Fruit fly (Drosophila melanogaster) whole organism, embryonic: ENCODE results near the gene Jon66Cii.

Experiments
- CG10431 ChIP-seq: fragments of 200-800 bp; sonication (Bioruptor generic); optimal IDR thresholded peaks from 3 replicates; lab custom pipeline; 2018; ENCODE audit warnings: missing biosample characterization, mild to moderate bottlenecking, missing genetic modification characterization
- CG10959 ChIP-seq: fragments of 200-800 bp; sonication (Bioruptor generic); IDR thresholded peaks from 2 replicates; pipeline ENCODE4 v1.3.6; 2022; ENCODE audit warnings: missing biosample characterization, missing genetic modification characterization
- CG11504 ChIP-seq: fragments of 200-800 bp; sonication (Bioruptor generic); optimal IDR thresholded peaks from 3 replicates; lab custom pipeline; 2019; ENCODE audit warnings: missing biosample characterization, mild to moderate bottlenecking, missing genetic modification characterization, moderate library complexity
- CG12219 ChIP-seq: fragments of 200-800 bp; sonication (Bioruptor generic); optimal IDR thresholded peaks from 3 replicates; lab custom pipeline; 2018; ENCODE audit warnings: missing biosample characterization, mild to moderate bottlenecking, missing genetic modification characterization
- CG12659 ChIP-seq: fragments of 200-800 bp; sonication (Bioruptor generic); optimal IDR thresholded peaks from 3 replicates; lab custom pipeline; 2017; ENCODE audit warnings: mild to moderate bottlenecking, missing biosample characterization, missing genetic modification reagents, missing genetic modification characterization
- CG18011 ChIP-seq: fragments of 200-800 bp; sonication (Bioruptor generic); optimal IDR thresholded peaks from 2 replicates; lab custom pipeline; 2017; ENCODE audit warnings: missing biosample characterization, missing genetic modification characterization, mild to moderate bottlenecking, moderate library complexity, missing genotype
- CG18764 ChIP-seq: fragments of 200-800 bp; sonication (Bioruptor generic); optimal IDR thresholded peaks from 3 replicates; lab custom pipeline; 2016; ENCODE audit warnings: missing biosample characterization, missing genetic modification characterization
- CG2712 ChIP-seq: fragments of 200-800 bp; optimal IDR thresholded peaks from 3 replicates; lab custom pipeline; 2019; ENCODE audit warnings: missing biosample characterization, mild to moderate bottlenecking, missing genetic modification characterization, moderate library complexity
- CG3838 ChIP-seq: fragments of 200-800 bp; sonication (Bioruptor generic); optimal IDR thresholded peaks from 3 replicates; lab custom pipeline; 2016; ENCODE audit warnings: missing biosample characterization, missing genetic modification characterization
- CG3995 ChIP-seq: fragments of 200-800 bp; sonication (Bioruptor generic); optimal IDR thresholded peaks from 3 replicates; lab custom pipeline; 2016; ENCODE audit warnings: missing biosample characterization, missing genetic modification characterization
- CG7271 ChIP-seq: fragments of 200-800 bp; sonication (Bioruptor generic); optimal IDR thresholded peaks from 2 replicates; lab custom pipeline; 2018; ENCODE audit warnings: missing biosample characterization, mild to moderate bottlenecking, missing genetic modification characterization, moderate library complexity
- CTCF ChIP-seq: fragments of 200-800 bp; sonication (Bioruptor generic); optimal IDR thresholded peaks from 2 replicates; lab custom pipeline; 2017; ENCODE audit warnings: missing biosample characterization, mild to moderate bottlenecking, missing genetic modification characterization, moderate library complexity
- CkIIα-i1 ChIP-seq: fragments of 200-800 bp; sonication (Bioruptor generic); IDR thresholded peaks from 2 replicates; pipeline ENCODE4 v1.3.6; 2022; ENCODE audit warnings: missing biosample characterization, missing genetic modification characterization
- D ChIP-seq, 2 experiments: fragments of 200-800 bp in 1 of 2; fragments of >200 bp in 1 of 2; sonication (Bioruptor generic) in 1 of 2; optimal IDR thresholded peaks; 2 replicates in 1 of 2; 3 replicates in 1 of 2; lab custom pipeline; 2017; ENCODE audit warnings: mild to moderate bottlenecking in 1 of 2, missing biosample characterization in 1 of 2, missing genetic modification characterization in 1 of 2, missing genetic modification reagents in 1 of 2
- Drgx ChIP-seq: fragments of 200-800 bp; sonication (Bioruptor generic); IDR thresholded peaks from 2 replicates; pipeline ENCODE4 v1.3.6; 2022; ENCODE audit warnings: missing biosample characterization, missing genetic modification characterization
- Ets65A ChIP-seq: fragments of 200-800 bp; sonication (Bioruptor generic); peaks from one replicate; lab custom pipeline; 2016; ENCODE audit warnings: missing biosample characterization, missing genetic modification characterization
- Max ChIP-seq: fragments of 200-800 bp; sonication (Bioruptor generic); optimal IDR thresholded peaks from 2 replicates; lab custom pipeline; 2016; ENCODE audit warnings: missing biosample characterization, mild to moderate bottlenecking, missing genetic modification characterization
- Med ChIP-seq: fragments of 200-800 bp; sonication (Bioruptor generic); peaks from one replicate; lab custom pipeline; 2016; ENCODE audit warnings: missing biosample characterization, missing genetic modification characterization, mild to moderate bottlenecking, inconsistent platforms, moderate library complexity
- Nf-YC ChIP-seq: fragments of 200-800 bp; optimal IDR thresholded peaks from 3 replicates; lab custom pipeline; 2019; ENCODE audit warnings: missing biosample characterization, mild to moderate bottlenecking, missing genetic modification characterization, moderate library complexity
- PHDP ChIP-seq: fragments of 200-800 bp; sonication (Bioruptor generic); optimal IDR thresholded peaks from 3 replicates; lab custom pipeline; 2018; ENCODE audit warnings: missing biosample characterization, mild to moderate bottlenecking, missing genetic modification characterization, moderate library complexity
- Pdp1 ChIP-seq, 2 experiments: fragments of 200-800 bp; sonication (Bioruptor generic); optimal IDR thresholded peaks; 3 replicates each; lab custom pipeline; 2016; ENCODE audit warnings: missing biosample characterization in 2 of 2, missing genetic modification characterization in 2 of 2, mild to moderate bottlenecking in 1 of 2, moderate library complexity in 1 of 2
- Scr ChIP-seq: fragments of 200-800 bp; sonication (Bioruptor generic); IDR thresholded peaks from 2 replicates; pipeline ENCODE4 v1.3.6; 2022; ENCODE audit warnings: missing biosample characterization, missing genetic modification characterization; ENCODE audit not compliant: partially characterized antibody
- TFAM ChIP-seq: fragments of 200-800 bp; sonication (Bioruptor generic); optimal IDR thresholded peaks from 2 replicates; lab custom pipeline; 2017; ENCODE audit warnings: missing biosample characterization, missing genetic modification characterization, inconsistent platforms
- Taf1 ChIP-seq: fragments of 200-800 bp; sonication (Bioruptor generic); IDR thresholded peaks from 2 replicates; pipeline ENCODE4 v1.3.6; 2022; ENCODE audit warnings: missing biosample characterization, missing genetic modification characterization
- Tbp ChIP-seq: fragments of >200 bp; optimal IDR thresholded peaks from 2 replicates; lab custom pipeline; 2018; ENCODE audit warnings: missing biosample characterization, missing genetic modification characterization
- abd-A ChIP-seq: fragments of 200-800 bp; sonication (Bioruptor generic); optimal IDR thresholded peaks from 3 replicates; lab custom pipeline; 2019; ENCODE audit warnings: missing biosample characterization, mild to moderate bottlenecking, missing genetic modification characterization, moderate library complexity
- ase ChIP-seq: fragments of 200-800 bp; sonication (Bioruptor generic); IDR thresholded peaks from 3 replicates; pipeline ENCODE4 v1.3.6; 2022; ENCODE audit warnings: missing biosample characterization, missing genetic modification characterization
- bigmax ChIP-seq: fragments of 200-800 bp; sonication (Bioruptor generic); optimal IDR thresholded peaks from 2 replicates; lab custom pipeline; 2018; ENCODE audit warnings: missing biosample characterization, mild to moderate bottlenecking, missing genetic modification characterization
- bsh ChIP-seq, 2 experiments: fragments of 200-800 bp; sonication (Bioruptor generic); optimal IDR thresholded peaks; 2 replicates each; lab custom pipeline; 2017 to 2018; ENCODE audit warnings: mild to moderate bottlenecking in 2 of 2, missing biosample characterization in 2 of 2, missing genetic modification characterization in 2 of 2, moderate library complexity in 1 of 2
- caup ChIP-seq: fragments of 200-800 bp; sonication (Bioruptor generic); optimal IDR thresholded peaks from 3 replicates; lab custom pipeline; 2017; ENCODE audit warnings: missing biosample characterization, mild to moderate bottlenecking, missing genetic modification characterization, moderate library complexity; ENCODE audit not compliant: severe bottlenecking
- cg ChIP-seq: fragments of 200-800 bp; sonication (Bioruptor generic); optimal IDR thresholded peaks from 3 replicates; lab custom pipeline; 2019; ENCODE audit warnings: missing biosample characterization, mild to moderate bottlenecking, missing genetic modification characterization, moderate library complexity
- chif ChIP-seq, 2 experiments: fragments of 200-800 bp; sonication (Bioruptor generic); optimal IDR thresholded peaks; 3 replicates each; lab custom pipeline; 2016; ENCODE audit warnings: missing biosample characterization in 2 of 2, missing genetic modification characterization in 2 of 2
- crp ChIP-seq, 2 experiments: fragments of 200-800 bp; sonication (Bioruptor generic); optimal IDR thresholded peaks; 2 replicates in 1 of 2; 3 replicates in 1 of 2; lab custom pipeline; 2017; ENCODE audit warnings: missing biosample characterization in 2 of 2, missing genetic modification characterization in 2 of 2, mild to moderate bottlenecking in 1 of 2, moderate library complexity in 1 of 2
- dati ChIP-seq: fragments of 200-800 bp; sonication (Bioruptor generic); IDR thresholded peaks from 2 replicates; pipeline ENCODE4 v1.3.6; 2022; ENCODE audit warnings: missing biosample characterization, missing genetic modification characterization
- dpn ChIP-seq, 2 experiments: fragments of 200-800 bp; sonication (Bioruptor generic); optimal IDR thresholded peaks; 3 replicates each; lab custom pipeline; 2016; ENCODE audit warnings: missing biosample characterization in 2 of 2, missing genetic modification characterization in 2 of 2
- fd3F ChIP-seq: fragments of 200-800 bp; sonication (Bioruptor generic); optimal IDR thresholded peaks from 2 replicates; lab custom pipeline; 2018; ENCODE audit warnings: missing biosample characterization, mild to moderate bottlenecking, missing genetic modification characterization, moderate library complexity
- ftz-f1 ChIP-seq: fragments of 200-800 bp; sonication (Bioruptor generic); optimal IDR thresholded peaks from 2 replicates; lab custom pipeline; 2016; ENCODE audit warnings: missing biosample characterization, missing genetic modification characterization
- insv ChIP-seq, 2 experiments: fragments of 200-800 bp; sonication (Bioruptor generic); optimal IDR thresholded peaks; 3 replicates each; lab custom pipeline; 2016 to 2018; ENCODE audit warnings: missing biosample characterization in 2 of 2, missing genetic modification characterization in 2 of 2
- inv ChIP-seq: fragments of 200-800 bp; sonication (Bioruptor generic); IDR thresholded peaks from 2 replicates; pipeline ENCODE4 v1.3.6; 2022; ENCODE audit warnings: missing biosample characterization, missing genetic modification characterization; ENCODE audit not compliant: partially characterized antibody
- maf-S ChIP-seq: fragments of 200-800 bp; sonication (Bioruptor generic); optimal IDR thresholded peaks from 2 replicates; lab custom pipeline; 2016; ENCODE audit warnings: missing biosample characterization, missing genetic modification characterization
- mam ChIP-seq: fragments of 200-800 bp; sonication (Bioruptor generic); optimal IDR thresholded peaks from 3 replicates; lab custom pipeline; 2016; ENCODE audit warnings: missing biosample characterization, missing genetic modification characterization
- peb ChIP-seq: fragments of 200-800 bp; sonication (Bioruptor generic); IDR thresholded peaks from 2 replicates; pipeline ENCODE4 v1.3.6; 2022; ENCODE audit warnings: missing biosample characterization, missing genetic modification characterization
- pfk ChIP-seq: fragments of 200-800 bp; sonication (Bioruptor generic); optimal IDR thresholded peaks from 2 replicates; lab custom pipeline; 2018; ENCODE audit warnings: missing biosample characterization, mild to moderate bottlenecking, missing genetic modification characterization, moderate library complexity
- rib ChIP-seq: fragments of 200-800 bp; sonication (Bioruptor generic); IDR thresholded peaks from 2 replicates; pipeline ENCODE4 v1.3.6; 2022; ENCODE audit warnings: missing biosample characterization, missing genetic modification characterization
- run ChIP-seq: fragments of 200-800 bp; sonication (Bioruptor generic); optimal IDR thresholded peaks from 3 replicates; lab custom pipeline; 2018; ENCODE audit warnings: missing biosample characterization, mild to moderate bottlenecking, missing genetic modification characterization
- salm ChIP-seq: fragments of 200-800 bp; sonication (Bioruptor generic); optimal IDR thresholded peaks from 2 replicates; lab custom pipeline; 2018; ENCODE audit warnings: missing biosample characterization, mild to moderate bottlenecking, missing genetic modification characterization
- sens ChIP-seq: fragments of 200-800 bp; sonication (Bioruptor generic); peaks from one replicate; lab custom pipeline; 2016; ENCODE audit warnings: missing biosample characterization, missing genetic modification characterization
- sisA ChIP-seq: fragments of 200-800 bp; sonication (Bioruptor generic); IDR thresholded peaks from 2 replicates; pipeline ENCODE4 v1.3.6; 2022; ENCODE audit warnings: missing biosample characterization, missing genetic modification characterization
- ssp ChIP-seq: fragments of 200-800 bp; sonication (Bioruptor generic); IDR thresholded peaks from 2 replicates; pipeline ENCODE4 v1.3.6; 2022; ENCODE audit warnings: missing biosample characterization, missing genetic modification characterization
- trem ChIP-seq: fragments of 200-800 bp; optimal IDR thresholded peaks from 3 replicates; lab custom pipeline; 2019; ENCODE audit warnings: missing biosample characterization, mild to moderate bottlenecking, missing genetic modification characterization, moderate library complexity
- zfh2 ChIP-seq: fragments of 200-800 bp; sonication (Bioruptor generic); optimal IDR thresholded peaks from 2 replicates; lab custom pipeline; 2016; ENCODE audit warnings: missing biosample characterization, missing genetic modification characterization

Gene Jon66Cii

DNA sequence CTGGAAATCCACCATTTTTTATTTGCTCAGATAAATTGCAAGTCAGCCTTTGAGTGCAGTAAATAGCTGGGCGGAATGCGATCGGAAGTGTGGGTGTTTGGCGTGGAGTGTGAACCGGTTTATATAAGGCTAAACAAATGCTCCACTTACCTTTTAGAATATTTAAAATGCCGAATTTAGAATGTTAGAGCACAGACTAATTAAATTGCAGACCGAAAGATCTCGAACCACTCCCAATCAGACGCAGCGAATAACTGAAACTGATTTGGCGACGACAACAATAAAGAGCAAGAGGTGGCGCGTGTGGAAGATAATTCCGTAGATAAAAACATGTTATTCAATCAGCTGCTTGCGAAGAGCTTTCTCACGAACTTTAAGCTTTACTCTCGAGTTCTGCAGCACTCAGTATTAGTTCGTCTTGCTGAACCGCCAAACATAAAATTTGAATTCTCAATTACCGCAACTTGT, 32.8 kb downstream of the Jon66Cii start, which contains the start of gene Idh (continued):
- TF ChIP-seq maf-S (GFP tag; lab: Kevin White, UChicago) (no peak), inv (GFP tag; lab: Robert Waterston, UW) (no peak), ssp (GFP tag; lab: Robert Waterston, UW) (no peak), CG11504 (tag; lab: Kevin White, UChicago) (no peak), peb (GFP tag; lab: Robert Waterston, UW) (no peak), dpn (GFP tag; optimal IDR thresholded peaks at IDR 0.05; lab: Kevin White, UChicago) (no peak), caup (GFP tag; lab: Kevin White, UChicago) (peak; percentile 35), Ets65A (GFP tag; lab: Kevin White, UChicago) (no peak), Taf1 (no peak), mam (GFP tag; lab: Kevin White, UChicago) (no peak), Pdp1 (GFP tag; optimal IDR thresholded peaks at IDR 0.05; lab: Kevin White, UChicago) (peak in 1 of 2 experiments; percentile 100), Med (peak; percentile 92), bsh (GFP tag; optimal IDR thresholded peaks at IDR 0.05; lab: Kevin White, UChicago) (no peak), D (optimal IDR thresholded peaks at IDR 0.05; lab: Kevin White, UChicago) (no peak), D (GFP tag; optimal IDR thresholded peaks at IDR 0.05; lab: Kevin White, UChicago) (no peak), CG18764 (no peak), zfh2 (GFP tag; lab: Kevin White, UChicago) (no peak), Scr (no peak), crp (GFP tag; optimal IDR thresholded peaks at IDR 0.05; lab: Kevin White, UChicago) (peak; percentile 17 to 92), CG12659 (GFP tag; lab: Kevin White, UChicago) (peak; percentile 24), sens (GFP tag; lab: Kevin White, UChicago) (peak; percentile 78), pfk (no peak), ase (GFP tag; lab: Robert Waterston, UW) (no peak), CG3995 (GFP tag; lab: Kevin White, UChicago) (no peak), CTCF (no peak), CG2712 (no peak), chif (GFP tag; optimal IDR thresholded peaks at IDR 0.05; lab: Kevin White, UChicago) (no peak), CG12219 (GFP tag; lab: Kevin White, UChicago) (no peak), CG7271 (no peak), Drgx (GFP tag; lab: Robert Waterston, UW) (no peak), insv (GFP tag; optimal IDR thresholded peaks at IDR 0.05; lab: Kevin White, UChicago) (no peak), rib (GFP tag; lab: Robert Waterston, UW) (peak; percentile 57; the same call in 1 of the 2 replicates), CG10959 (GFP tag; lab: Robert Waterston, UW) (no peak), salm (tag; lab: Kevin White, UChicago) (peak; percentile 13), PHDP (tag; lab: Kevin White, UChicago) (peak; percentile 51), sisA (GFP tag; lab: Robert Waterston, UW) (no peak), run (tag; lab: Kevin White, UChicago) (no peak), fd3F (GFP tag; lab: Kevin White, UChicago) (no peak), cg (GFP tag; lab: Kevin White, UChicago) (no peak), ftz-f1 (GFP tag; lab: Kevin White, UChicago) (no peak), CG10431 (no peak), CkIIα-i1 (GFP tag; lab: Robert Waterston, UW) (no peak), Nf-YC (peak; percentile 49), trem (tag; lab: Kevin White, UChicago) (no peak), abd-A (tag; lab: Kevin White, UChicago) (peak; percentile 76), TFAM (GFP tag; lab: Kevin White, UChicago) (no peak), Max (GFP tag; lab: Kevin White, UChicago) (no peak), CG18011 (GFP tag; lab: Kevin White, UChicago) (peak; percentile 99), dati (GFP tag; lab: Robert Waterston, UW) (no peak), CG3838 (no peak), Tbp (GFP tag; lab: Kevin White, UChicago) (no peak), bigmax (GFP tag; lab: Kevin White, UChicago) (no peak)
